Fruit fly (Drosophila melanogaster): Measurements from ENCODE around the gene Gr28b.

DNA sequence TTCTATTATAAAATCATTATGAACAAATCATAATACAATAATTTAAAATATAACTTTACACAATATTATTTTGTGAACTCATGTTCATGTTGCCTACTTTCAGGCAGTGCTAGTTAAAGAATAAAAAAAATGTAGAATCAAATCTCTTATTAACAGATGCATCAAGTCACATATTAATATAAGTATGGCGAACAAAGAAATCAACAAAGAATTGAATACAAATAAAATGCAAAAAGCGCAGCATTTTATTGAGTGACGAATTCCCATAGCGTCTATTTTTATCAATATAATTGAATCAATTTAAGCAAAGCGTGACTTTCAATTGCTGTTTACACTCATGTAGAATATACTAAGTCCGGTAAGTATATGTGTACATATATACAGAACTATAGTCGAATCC is 14.2 kb downstream of the Gr28b start:
- no peak for TF ChIP-seq Rel (GFP tag; optimal IDR thresholded peaks at IDR 0.05)
- TF ChIP-seq Rel (tag; optimal IDR thresholded peaks at IDR 0.05): no peak
- TF ChIP-seq tai (GFP tag; optimal IDR thresholded peaks at IDR 0.05): no peak
- TF ChIP-seq rgr (GFP tag; optimal IDR thresholded peaks at IDR 0.05): no peak
- TF ChIP-seq Abd-B (GFP tag; optimal IDR thresholded peaks at IDR 0.05): no peak
- no peak for TF ChIP-seq br (GFP tag; optimal IDR thresholded peaks at IDR 0.05)
- no peak for TF ChIP-seq sv (GFP tag; optimal IDR thresholded peaks at IDR 0.05)
- no peak for TF ChIP-seq fru (GFP tag; optimal IDR thresholded peaks at IDR 0.05)
- no peak for TF ChIP-seq Jra (GFP tag; optimal IDR thresholded peaks at IDR 0.05)
- no peak for TF ChIP-seq Dfd (GFP tag; optimal IDR thresholded peaks at IDR 0.05)

Data from whole organism, wandering third instar larva.